Fruit fly (Drosophila melanogaster) whole organism: ENCODE results near the gene CG15027.

ENCODE experiments used
- CG8478 ChIP-seq: fragments of >200 bp; optimal IDR thresholded peaks from 2 replicates; lab custom pipeline; 2018; ENCODE audit warnings: inconsistent platforms
- psq ChIP-seq: fragments of >200 bp; optimal IDR thresholded peaks from 2 replicates; lab custom pipeline; 2017
- usp ChIP-seq: fragments of >200 bp; optimal IDR thresholded peaks from 2 replicates; lab custom pipeline; 2017; ENCODE audit warnings: missing biosample characterization, missing genetic modification characterization, mixed read lengths

- TF ChIP-seq CG8478 (lab: Kevin White, UChicago) (no peak), psq (lab: Kevin White, UChicago) (no peak), usp (GFP tag; lab: Kevin White, UChicago) (no peak)
These were observed 42.4 kb upstream of the CG15027 start for dm6 chrX:15127880-15128644.
